Worm (Caenorhabditis elegans): Measurements from ENCODE around the gene col-44.

DNA sequence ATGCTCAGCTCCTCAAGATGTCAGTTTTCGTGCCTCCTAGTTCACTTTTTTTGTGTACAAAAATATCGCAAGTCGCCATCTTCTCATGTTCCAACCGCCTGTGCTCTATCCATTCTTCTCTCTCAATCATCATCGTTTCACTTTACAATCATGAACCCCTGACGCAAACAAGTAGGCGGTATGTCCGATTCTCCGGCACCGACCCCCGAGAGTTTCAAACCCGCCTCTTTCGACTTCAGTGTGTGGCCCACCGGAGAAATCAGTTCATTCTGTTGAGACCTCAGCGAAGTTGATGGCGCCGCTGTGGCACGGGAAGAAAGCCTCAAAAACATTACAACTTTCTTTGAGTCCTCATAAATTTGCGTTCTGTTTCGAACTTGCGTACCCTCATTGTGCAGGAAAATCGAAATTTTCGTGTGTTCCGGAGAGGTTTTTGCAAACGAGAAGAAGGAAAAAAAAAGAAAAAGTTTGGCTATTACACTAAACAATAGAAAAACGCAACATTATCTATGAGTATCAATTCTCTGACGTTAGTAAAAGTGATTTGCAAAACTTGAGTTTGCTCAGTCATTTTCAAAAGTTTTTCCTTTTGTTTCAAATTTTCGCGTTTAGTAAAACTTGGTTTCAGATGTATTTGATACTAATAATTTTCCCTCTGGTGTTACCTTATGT lies 13.8 kb downstream of the col-44 start, which contains the start of gene F54B11.9:
- TF ChIP-seq nhr-76 (tag; optimal IDR thresholded peaks at IDR 0.05), result no peak
- no peak for TF ChIP-seq lin-39 (tag; optimal IDR thresholded peaks at IDR 0.05)
- no peak for TF ChIP-seq ztf-11 (tag; optimal IDR thresholded peaks at IDR 0.05)
- TF ChIP-seq nhr-25 (tag; optimal IDR thresholded peaks at IDR 0.05), result no peak
- TF ChIP-seq unc-62 (GFP tag; optimal IDR thresholded peaks at IDR 0.05), result no peak
- no peak for TF ChIP-seq nhr-77 (tag; optimal IDR thresholded peaks at IDR 0.05)

Data from whole organism, L3 larva.